Fruit fly (Drosophila melanogaster): ENCODE results near the gene loqs.
A peak's percentile ranks its signal among the peaks of the same experiment; 100 is the strongest.

DNA sequence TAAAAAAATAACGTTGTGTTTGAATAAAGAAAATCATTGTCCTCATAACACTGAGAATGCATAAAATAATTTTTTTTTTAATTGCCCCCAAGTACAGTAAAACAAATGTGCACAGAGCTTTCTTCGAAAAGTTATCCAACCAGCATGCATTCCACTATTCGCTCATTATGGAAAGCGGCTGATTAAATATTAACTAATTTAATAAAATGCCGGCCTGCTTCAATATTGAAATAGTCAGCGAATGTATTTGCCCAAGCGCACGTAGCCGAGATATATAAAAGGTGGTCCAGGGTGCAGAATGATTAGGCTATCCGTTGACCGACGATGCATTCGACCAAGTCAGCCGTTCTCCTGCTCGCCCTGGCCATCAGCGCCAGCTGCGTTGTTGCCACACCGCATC is 35.0 kb upstream of the loqs start, which contains the start of gene CG16826:
- TF ChIP-seq CG14711 (tag; optimal IDR thresholded peaks at IDR 0.05) (no peak), kay (GFP tag; ENCODE audit: borderline replicate concordance) (peak; percentile 54), toe (GFP tag; optimal IDR thresholded peaks at IDR 0.05) (no peak), bab1 (GFP tag; optimal IDR thresholded peaks at IDR 0.05) (no peak), CG7045 (GFP tag; optimal IDR thresholded peaks at IDR 0.05) (no peak), CG7101 (tag; optimal IDR thresholded peaks at IDR 0.05) (peak; percentile 18), Mnt (GFP tag; optimal IDR thresholded peaks at IDR 0.05) (no peak), CG5204 (GFP tag; optimal IDR thresholded peaks at IDR 0.05) (no peak), cnc (optimal IDR thresholded peaks at IDR 0.05) (no peak), CG12768 (GFP tag; optimal IDR thresholded peaks at IDR 0.05) (no peak)
